Fruit fly (Drosophila melanogaster) whole organism, prepupa: Measurements from ENCODE around the gene CG10600.

Experiments used
- CG10631 ChIP-seq: fragments of 200-800 bp; sonication (Bioruptor generic); optimal IDR thresholded peaks from 2 replicates; lab custom pipeline; 2016; ENCODE audit warnings: missing biosample characterization, missing genetic modification characterization
- CG11762 ChIP-seq: fragments of 200-800 bp; sonication (Bioruptor generic); optimal IDR thresholded peaks from 3 replicates; lab custom pipeline; 2016; ENCODE audit warnings: missing biosample characterization, missing genetic modification characterization; ENCODE audit not compliant: insufficient read depth
- CG15336 ChIP-seq: fragments of 200-800 bp; sonication (Bioruptor generic); IDR thresholded peaks from 2 replicates; pipeline ENCODE4 v1.3.6; 2022; ENCODE audit warnings: missing biosample characterization, missing genetic modification characterization
- CG16779 ChIP-seq: fragments of 200-800 bp; sonication (Bioruptor generic); optimal IDR thresholded peaks from 3 replicates; lab custom pipeline; 2017; ENCODE audit warnings: missing biosample characterization, mild to moderate bottlenecking, missing genetic modification characterization
- CG3032 ChIP-seq: fragments of 200-800 bp; optimal IDR thresholded peaks from 2 replicates; lab custom pipeline; 2019; ENCODE audit warnings: missing biosample characterization, mild to moderate bottlenecking, missing genetic modification characterization, moderate library complexity
- CG31627 ChIP-seq: fragments of 200-800 bp; sonication (Bioruptor generic); optimal IDR thresholded peaks from 3 replicates; lab custom pipeline; 2016; ENCODE audit warnings: missing biosample characterization, missing genetic modification characterization
- CG32006 ChIP-seq: fragments of 200-800 bp; sonication (Bioruptor generic); optimal IDR thresholded peaks from 3 replicates; lab custom pipeline; 2017; ENCODE audit warnings: missing biosample characterization, mild to moderate bottlenecking, missing genetic modification characterization
- CG34406 ChIP-seq: fragments of 200-800 bp; sonication (Bioruptor generic); optimal IDR thresholded peaks from 3 replicates; lab custom pipeline; 2016; ENCODE audit warnings: missing biosample characterization, missing genetic modification characterization
- CG3919 ChIP-seq: fragments of 200-800 bp; sonication (Bioruptor generic); optimal IDR thresholded peaks from 3 replicates; lab custom pipeline; 2016; ENCODE audit warnings: missing biosample characterization, missing genetic modification characterization
- CG4318 ChIP-seq: fragments of 200-800 bp; sonication (Bioruptor generic); optimal IDR thresholded peaks from 3 replicates; lab custom pipeline; 2017; ENCODE audit warnings: missing biosample characterization, mild to moderate bottlenecking, missing genetic modification characterization
- CG6163 ChIP-seq: fragments of 200-800 bp; sonication (Bioruptor generic); IDR thresholded peaks from 3 replicates; pipeline ENCODE4 v1.3.6; 2022; ENCODE audit warnings: missing biosample characterization, missing genetic modification characterization
- CG6276 ChIP-seq: fragments of 200-800 bp; sonication (Bioruptor generic); optimal IDR thresholded peaks from 2 replicates; lab custom pipeline; 2017; ENCODE audit warnings: missing biosample characterization, mild to moderate bottlenecking, missing genetic modification characterization
- CG6792 ChIP-seq: fragments of 200-800 bp; sonication (Bioruptor generic); optimal IDR thresholded peaks from 3 replicates; lab custom pipeline; 2016; ENCODE audit warnings: missing biosample characterization, missing genetic modification characterization
- CG8119 ChIP-seq: fragments of 200-800 bp; sonication (Bioruptor generic); IDR thresholded peaks from 3 replicates; pipeline ENCODE4 v1.3.6; 2022; ENCODE audit warnings: missing biosample characterization, missing genetic modification characterization
- CG8319 ChIP-seq: fragments of 200-800 bp; sonication (Bioruptor generic); optimal IDR thresholded peaks from 3 replicates; lab custom pipeline; 2016; ENCODE audit warnings: missing biosample characterization, missing genetic modification characterization
- CG8632 ChIP-seq: fragments of 200-800 bp; sonication (Bioruptor generic); optimal IDR thresholded peaks from 3 replicates; lab custom pipeline; 2016; ENCODE audit warnings: missing biosample characterization, missing genetic modification characterization
- CG9139 ChIP-seq: fragments of 200-800 bp; sonication (Bioruptor generic); optimal IDR thresholded peaks from 3 replicates; lab custom pipeline; 2017; ENCODE audit warnings: missing biosample characterization, mild to moderate bottlenecking, missing genetic modification characterization
- Eip75B ChIP-seq: fragments of 200-800 bp; sonication (Bioruptor generic); optimal IDR thresholded peaks from 3 replicates; lab custom pipeline; 2016; ENCODE audit warnings: missing biosample characterization, missing genetic modification characterization
- Eip78C ChIP-seq: fragments of 200-800 bp; sonication (Bioruptor generic); peaks from one replicate; lab custom pipeline; 2016; ENCODE audit warnings: missing biosample characterization, missing genetic modification characterization
- Eip93F ChIP-seq: fragments of 200-800 bp; sonication (Bioruptor generic); optimal IDR thresholded peaks from 2 replicates; lab custom pipeline; 2016; ENCODE audit warnings: missing biosample characterization, mild to moderate bottlenecking, missing genetic modification characterization
- Ets21C ChIP-seq: fragments of 200-800 bp; sonication (Bioruptor generic); optimal IDR thresholded peaks from 3 replicates; lab custom pipeline; 2016; ENCODE audit warnings: missing biosample characterization, missing genetic modification characterization
- Ets96B ChIP-seq: fragments of 200-800 bp; optimal IDR thresholded peaks from 2 replicates; lab custom pipeline; 2019; ENCODE audit warnings: missing biosample characterization, mild to moderate bottlenecking, missing genetic modification characterization, moderate library complexity
- Hr38 ChIP-seq: sonication (Bioruptor generic); optimal IDR thresholded peaks from 2 replicates; lab custom pipeline; 2016; ENCODE audit warnings: missing biosample characterization, missing genetic modification characterization
- OdsH ChIP-seq: fragments of 200-800 bp; sonication (Bioruptor generic); optimal IDR thresholded peaks from 3 replicates; lab custom pipeline; 2016; ENCODE audit warnings: missing biosample characterization, missing genetic modification characterization
- Smox ChIP-seq: fragments of 200-800 bp; sonication (Bioruptor generic); optimal IDR thresholded peaks from 3 replicates; lab custom pipeline; 2016; ENCODE audit warnings: missing biosample characterization, missing genetic modification characterization
- Sox14 ChIP-seq: fragments of 200-800 bp; sonication (Bioruptor generic); optimal IDR thresholded peaks from 3 replicates; lab custom pipeline; 2016; ENCODE audit warnings: missing biosample characterization, missing genetic modification characterization
- Sox15 ChIP-seq: fragments of 200-800 bp; sonication (Bioruptor generic); optimal IDR thresholded peaks from 3 replicates; lab custom pipeline; 2016; ENCODE audit warnings: missing biosample characterization, missing genetic modification characterization
- achi ChIP-seq: fragments of 200-800 bp; sonication (Bioruptor generic); optimal IDR thresholded peaks from 3 replicates; lab custom pipeline; 2016; ENCODE audit warnings: missing biosample characterization, missing genetic modification characterization
- cyc ChIP-seq: fragments of 200-800 bp; sonication (Bioruptor generic); optimal IDR thresholded peaks from 3 replicates; lab custom pipeline; 2016; ENCODE audit warnings: missing biosample characterization, missing genetic modification characterization
- dac ChIP-seq: fragments of 200-800 bp; sonication (Bioruptor generic); optimal IDR thresholded peaks from 2 replicates; lab custom pipeline; 2017; ENCODE audit warnings: missing biosample characterization, mild to moderate bottlenecking, missing genetic modification characterization
- dsx ChIP-seq: fragments of 200-800 bp; optimal IDR thresholded peaks from 3 replicates; lab custom pipeline; 2019; ENCODE audit warnings: missing biosample characterization, mild to moderate bottlenecking, missing genetic modification characterization, moderate library complexity; ENCODE audit not compliant: poor library complexity, severe bottlenecking
- eg ChIP-seq: fragments of 200-800 bp; sonication (Bioruptor generic); IDR thresholded peaks from 3 replicates; pipeline ENCODE4 v1.3.6; 2022; ENCODE audit warnings: missing biosample characterization, missing genetic modification characterization
- esn ChIP-seq: fragments of 200-800 bp; sonication (Bioruptor generic); optimal IDR thresholded peaks from 2 replicates; lab custom pipeline; 2016; ENCODE audit warnings: missing biosample characterization, mild to moderate bottlenecking, missing genetic modification characterization, moderate library complexity
- fkh ChIP-seq: fragments of 200-800 bp; sonication (Bioruptor generic); optimal IDR thresholded peaks from 3 replicates; lab custom pipeline; 2017; ENCODE audit warnings: missing biosample characterization, mild to moderate bottlenecking, missing genetic modification characterization, moderate library complexity
- net ChIP-seq: fragments of 200-800 bp; sonication (Bioruptor generic); optimal IDR thresholded peaks from 3 replicates; lab custom pipeline; 2016; ENCODE audit warnings: missing biosample characterization, missing genetic modification characterization
- ss ChIP-seq, 2 experiments: fragments of 200-800 bp; sonication (Bioruptor generic); optimal IDR thresholded peaks; 2 replicates in 1 of 2; 3 replicates in 1 of 2; lab custom pipeline; 2017 to 2018; ENCODE audit warnings: mild to moderate bottlenecking in 2 of 2, missing biosample characterization in 2 of 2, missing genetic modification characterization in 2 of 2, moderate library complexity in 1 of 2
- svp ChIP-seq: fragments of 200-800 bp; sonication (Bioruptor generic); peaks from one replicate; lab custom pipeline; 2016; ENCODE audit warnings: missing biosample characterization, missing genetic modification characterization
- vri ChIP-seq: fragments of 200-800 bp; sonication (Bioruptor generic); optimal IDR thresholded peaks from 3 replicates; lab custom pipeline; 2016; ENCODE audit warnings: missing biosample characterization, mild to moderate bottlenecking, missing genetic modification characterization

CG10600 gene

dm6 chr2L:18822805-18823204 is 16.7 kb downstream of the CG10600 start:
- TF ChIP-seq fkh, result peak; percentile 73
- no peak for TF ChIP-seq CG8319 (GFP tag; lab: Kevin White, UChicago)
- peak; percentile 3 for TF ChIP-seq CG8632 (GFP tag; lab: Kevin White, UChicago)

DNA sequence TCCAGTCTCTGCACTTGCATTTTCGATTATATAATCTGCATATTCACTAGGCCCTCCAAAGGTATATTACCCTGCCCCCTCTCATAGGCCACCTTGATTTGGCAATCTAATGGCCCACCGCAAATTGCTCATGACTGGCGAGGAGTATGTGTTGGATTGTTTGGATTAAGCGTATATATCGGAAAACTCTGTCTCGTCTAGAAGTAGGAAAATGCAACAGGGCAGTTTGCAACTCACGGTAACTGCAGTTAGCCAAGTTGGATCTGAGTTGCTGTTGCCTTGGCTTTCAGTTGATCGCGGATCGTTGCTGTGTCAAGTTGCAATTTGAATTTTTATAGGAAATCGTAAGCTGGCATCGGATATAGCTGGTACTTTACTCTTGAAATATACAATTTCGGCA is 20.4 kb downstream of the CG10600 start, which contains the start of gene Ugt36F1:
Ugt36F1 (plus strand) TSS at position 301 of the 400 bp plus-strand sequence.
- TF ChIP-seq CG10631 (GFP tag; lab: Kevin White, UChicago), result no peak
- no peak for TF ChIP-seq net
- TF ChIP-seq OdsH (GFP tag; lab: Kevin White, UChicago), result no peak
- TF ChIP-seq ss (GFP tag; optimal IDR thresholded peaks at IDR 0.05; lab: Kevin White, UChicago), result no peak
- TF ChIP-seq CG16779, result no peak
- TF ChIP-seq fkh, result no peak
- TF ChIP-seq CG3032, result no peak
- no peak for TF ChIP-seq CG6163
- no peak for TF ChIP-seq svp (GFP tag; lab: Kevin White, UChicago)

DNA sequence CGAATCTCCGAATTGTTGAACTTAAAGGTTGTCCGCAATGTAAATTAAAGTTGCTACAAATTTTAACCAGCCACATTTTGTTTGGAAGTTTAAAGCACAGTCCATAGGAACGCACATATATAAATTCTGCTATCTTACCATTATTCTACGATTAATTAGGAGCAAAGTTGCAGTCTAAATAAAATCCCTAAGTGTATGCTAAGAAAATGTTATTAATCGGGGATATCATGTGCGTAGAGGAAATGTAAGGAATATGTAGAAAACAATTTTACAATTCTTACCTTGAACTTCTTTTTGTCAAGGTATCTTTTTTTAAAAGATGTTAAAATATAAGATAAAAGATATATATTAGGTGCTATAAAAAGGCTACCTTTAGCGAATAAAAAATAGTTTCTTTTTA is 21.1 kb downstream of the CG10600 start:
- TF ChIP-seq svp (GFP tag; lab: Kevin White, UChicago) (peak; percentile 17), CG34406 (no peak)

- no peak for TF ChIP-seq svp (GFP tag; lab: Kevin White, UChicago)
- no peak for TF ChIP-seq CG4318 (GFP tag; lab: Kevin White, UChicago)
- no peak for TF ChIP-seq CG6276 (GFP tag; lab: Kevin White, UChicago)
- TF ChIP-seq eg (GFP tag; lab: Robert Waterston, UW), result no peak
- no peak for TF ChIP-seq CG10631 (GFP tag; lab: Kevin White, UChicago)
- no peak for TF ChIP-seq CG6792 (GFP tag; lab: Kevin White, UChicago)
- no peak for TF ChIP-seq CG15336 (GFP tag; lab: Robert Waterston, UW)
Measured at dm6 chr2L:18815194-18815593, 24.3 kb downstream of the CG10600 start.

DNA sequence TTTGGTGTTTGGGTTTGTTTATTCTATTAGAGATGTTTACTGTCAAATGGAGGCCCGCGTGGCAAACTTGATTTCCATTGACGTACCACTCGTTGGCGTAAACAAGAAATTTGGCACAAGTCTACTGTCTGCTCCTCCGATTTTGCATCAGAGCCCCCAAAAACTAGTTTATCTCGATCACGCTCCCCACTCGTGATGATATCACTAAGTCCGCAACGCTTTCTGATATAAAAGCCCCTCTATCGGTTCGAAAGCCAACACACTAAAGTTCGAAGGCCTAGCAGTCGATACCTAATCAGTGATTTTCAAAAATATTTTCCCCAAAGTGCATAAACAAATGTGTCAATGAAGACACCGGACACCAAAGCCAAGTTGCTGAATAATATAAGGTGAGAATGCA is 26.7 kb downstream of the CG10600 start:
- TF ChIP-seq Eip78C (no peak), Sox14 (GFP tag; lab: Kevin White, UChicago) (no peak), Smox (GFP tag; lab: Kevin White, UChicago) (no peak), CG9139 (GFP tag; lab: Kevin White, UChicago) (no peak), Eip93F (GFP tag; lab: Kevin White, UChicago) (no peak)

DNA sequence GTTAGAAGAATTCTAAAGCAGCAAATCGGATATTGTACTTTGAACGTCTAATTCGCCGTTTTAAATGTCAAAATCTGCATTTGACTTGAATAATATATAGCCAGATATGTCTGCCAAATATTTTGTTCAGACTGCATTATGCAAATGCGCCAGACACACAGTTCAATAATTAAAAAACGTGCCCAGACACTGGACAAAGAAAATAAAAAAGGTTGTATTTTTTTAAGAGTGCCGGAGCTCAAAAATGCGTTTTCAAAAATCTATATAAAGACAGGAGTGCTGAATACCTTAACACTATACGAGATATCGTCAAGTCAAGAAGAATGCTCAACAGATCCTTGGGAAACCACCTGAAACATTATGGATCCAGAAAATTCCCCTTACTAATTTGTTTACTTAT is 27.1 kb downstream of the CG10600 start, which contains the start of the genes CG17325 and CG42305:
CG17325 (plus strand) TSS at position 301 of the 400 bp plus-strand sequence.
CG42305 (plus strand) TSS at position 301 of the 400 bp plus-strand sequence.
- TF ChIP-seq svp (GFP tag; lab: Kevin White, UChicago) (no peak), eg (GFP tag; lab: Robert Waterston, UW) (no peak)

- TF ChIP-seq CG31627 (GFP tag; lab: Kevin White, UChicago) (no peak), CG6792 (GFP tag; lab: Kevin White, UChicago) (no peak), svp (GFP tag; lab: Kevin White, UChicago) (peak; percentile 60), Hr38 (GFP tag; lab: Kevin White, UChicago) (no peak), esn (GFP tag; lab: Kevin White, UChicago) (no peak), vri (no peak), Ets96B (tag; lab: Kevin White, UChicago) (peak; percentile 38), Sox14 (GFP tag; lab: Kevin White, UChicago) (no peak), Ets21C (GFP tag; lab: Kevin White, UChicago) (no peak), achi (GFP tag; lab: Kevin White, UChicago) (peak; percentile 11), CG11762 (no peak), CG3919 (GFP tag; lab: Kevin White, UChicago) (no peak), cyc (GFP tag; lab: Kevin White, UChicago) (no peak), Sox15 (GFP tag; lab: Kevin White, UChicago) (peak; percentile 10), dac (no peak), CG32006 (GFP tag; lab: Kevin White, UChicago) (no peak), dsx (GFP tag; lab: Kevin White, UChicago) (peak; percentile 33), CG8319 (GFP tag; lab: Kevin White, UChicago) (no peak), CG8119 (no peak), Eip75B (GFP tag; lab: Kevin White, UChicago) (no peak), CG15336 (GFP tag; lab: Robert Waterston, UW) (no peak), CG8632 (GFP tag; lab: Kevin White, UChicago) (peak; percentile 50), net (no peak)
Measured at dm6 chr2L:18810960-18811642, 28.4 kb downstream of the CG10600 start, which contains the start of the genes CG10570 and CG42502. Gene CG10570, minus strand, starts transcription at chr2L:18811252. Gene CG42502, minus strand, starts transcription at chr2L:18811252.
